Worm (Caenorhabditis elegans) whole organism, L4 larva: ENCODE results near the gene erfa-3.

Experiments
- R02D3.7 ChIP-seq: fragments of 150-350 bp; sonication (generic microtip); optimal IDR thresholded peaks from 3 replicates; lab custom pipeline; 2014; ENCODE audit warnings: missing biosample characterization, missing genetic modification characterization
- T20F7.1 ChIP-seq: fragments of 200-800 bp; sonication (Bioruptor generic); optimal IDR thresholded peaks from 2 replicates; lab custom pipeline; 2018; ENCODE audit warnings: mild to moderate bottlenecking, missing genetic modification characterization, missing compliant biosample characterization
- Y105C5A.15 ChIP-seq: fragments of 200-800 bp; sonication (Bioruptor generic); IDR thresholded peaks from 2 replicates; pipeline ENCODE4 v1.3.6; 2022; ENCODE audit warnings: missing genetic modification characterization, missing compliant biosample characterization
- Y75B8A.6 ChIP-seq: fragments of 200-800 bp; sonication (Bioruptor generic); IDR thresholded peaks from 2 replicates; pipeline ENCODE4 v1.3.6; 2022; ENCODE audit warnings: missing genetic modification reagents, missing genetic modification characterization, missing compliant biosample characterization
- ZK337.2 ChIP-seq: fragments of 200-800 bp; sonication (Bioruptor generic); IDR thresholded peaks from 2 replicates; pipeline ENCODE4 v1.3.6; 2022; ENCODE audit warnings: missing genetic modification reagents, missing genetic modification characterization, missing compliant biosample characterization
- aha-1 ChIP-seq: fragments of 150-350 bp; peaks from one replicate; lab custom pipeline; 2014; ENCODE audit warnings: missing biosample characterization, missing genetic modification characterization
- ceh-28 ChIP-seq: fragments of 150-350 bp; optimal IDR thresholded peaks from 2 replicates; lab custom pipeline; 2014; ENCODE audit warnings: missing biosample characterization, missing genetic modification reagents, missing genetic modification characterization
- cey-2 ChIP-seq: sonication (generic microtip); optimal IDR thresholded peaks from 3 replicates; lab custom pipeline; 2017; ENCODE audit warnings: missing genetic modification characterization, mild to moderate bottlenecking, missing compliant biosample characterization, antibody characterized with exemption, borderline replicate concordance; ENCODE audit not compliant: insufficient read depth
- ctbp-1 ChIP-seq: fragments of 200-800 bp; sonication (Bioruptor generic); IDR thresholded peaks from 2 replicates; pipeline ENCODE4 v1.3.6; 2022; ENCODE audit warnings: missing genetic modification reagents, missing genetic modification characterization, missing compliant biosample characterization
- daf-16 ChIP-seq, 3 experiments: sonication (generic microtip); optimal IDR thresholded peaks; 2 replicates each; lab custom pipeline; 2016 to 2017; ENCODE audit warnings: missing genetic modification characterization in 3 of 3, missing genetic modification reagents in 3 of 3, mild to moderate bottlenecking in 2 of 3, missing compliant biosample characterization in 2 of 3, missing biosample characterization in 1 of 3, moderate library complexity in 1 of 3
- daf-19 ChIP-seq: fragments of 200-800 bp; sonication (Bioruptor generic); conservative IDR thresholded peaks from 2 replicates; pipeline ENCODE4 v1.3.6; 2022; ENCODE audit warnings: missing genetic modification characterization, missing compliant biosample characterization
- dmd-6 ChIP-seq: fragments of 200-800 bp; sonication (Bioruptor generic); IDR thresholded peaks from 2 replicates; pipeline ENCODE4 v1.3.6; 2022; ENCODE audit warnings: missing genetic modification reagents, missing genetic modification characterization, missing compliant biosample characterization
- dmd-8 ChIP-seq: fragments of 200-800 bp; sonication (Bioruptor generic); IDR thresholded peaks from 2 replicates; pipeline ENCODE4 v1.3.6; 2022; ENCODE audit warnings: missing genetic modification characterization, missing compliant biosample characterization
- dpl-1 ChIP-seq: fragments of 150-350 bp; optimal IDR thresholded peaks from 2 replicates; lab custom pipeline; 2014; ENCODE audit warnings: missing biosample characterization, missing genetic modification reagents, missing genetic modification characterization
- gei-8 ChIP-seq: fragments of 200-800 bp; sonication (Bioruptor generic); optimal IDR thresholded peaks from 2 replicates; lab custom pipeline; 2018; ENCODE audit warnings: mild to moderate bottlenecking, missing genetic modification characterization, missing compliant biosample characterization
- hif-1 ChIP-seq, 2 experiments: sonication (generic microtip); optimal IDR thresholded peaks; 2 replicates each; lab custom pipeline; 2016 to 2017; ENCODE audit warnings: missing compliant biosample characterization in 2 of 2, missing genetic modification characterization in 2 of 2, missing genetic modification reagents in 2 of 2, missing genotype in 2 of 2, mild to moderate bottlenecking in 1 of 2
- hlh-11 ChIP-seq: fragments of 200-800 bp; sonication (Bioruptor generic); optimal IDR thresholded peaks from 2 replicates; lab custom pipeline; 2018; ENCODE audit warnings: mild to moderate bottlenecking, missing genetic modification characterization, missing compliant biosample characterization
- hlh-30 ChIP-seq: sonication (generic microtip); optimal IDR thresholded peaks from 2 replicates; lab custom pipeline; 2017; ENCODE audit warnings: antibody characterized with exemption, mild to moderate bottlenecking, missing genetic modification characterization, missing compliant biosample characterization; ENCODE audit not compliant: insufficient read depth
- lim-7 ChIP-seq: fragments of 200-800 bp; sonication (Bioruptor generic); IDR thresholded peaks from 2 replicates; pipeline ENCODE4 v1.3.6; 2022; ENCODE audit warnings: missing genetic modification characterization, missing compliant biosample characterization
- lin-15B ChIP-seq: fragments of 150-350 bp; sonication (generic microtip); optimal IDR thresholded peaks from 3 replicates; lab custom pipeline; 2014; ENCODE audit warnings: missing biosample characterization, missing genetic modification characterization
- lin-29 ChIP-seq: fragments of 200-800 bp; sonication (Bioruptor generic); IDR thresholded peaks from 2 replicates; pipeline ENCODE4 v1.3.6; 2022; ENCODE audit warnings: missing genetic modification reagents, missing genetic modification characterization, missing compliant biosample characterization
- lin-38 ChIP-seq: fragments of 200-800 bp; sonication (Bioruptor generic); IDR thresholded peaks from 2 replicates; pipeline ENCODE4 v1.3.6; 2022; ENCODE audit warnings: missing genetic modification reagents, missing genetic modification characterization, missing compliant biosample characterization
- madf-5 ChIP-seq, 2 experiments: fragments of 200-800 bp; sonication (Bioruptor generic); IDR thresholded peaks; 2 replicates each; pipeline ENCODE4 v1.3.6; 2022; ENCODE audit warnings: missing compliant biosample characterization in 2 of 2, missing genetic modification characterization in 2 of 2
- mes-2 ChIP-seq: sonication (generic microtip); optimal IDR thresholded peaks from 2 replicates; lab custom pipeline; 2016; ENCODE audit warnings: missing genotype, mild to moderate bottlenecking, missing genetic modification characterization, missing compliant biosample characterization; ENCODE audit not compliant: poor library complexity, severe bottlenecking
- mxl-2 ChIP-seq: fragments of 200-800 bp; sonication (Bioruptor generic); conservative IDR thresholded peaks from 2 replicates; pipeline ENCODE4 v1.3.6; 2022; ENCODE audit warnings: missing genetic modification reagents, missing genetic modification characterization, missing compliant biosample characterization
- mxl-3 ChIP-seq: fragments of 200-800 bp; sonication (Bioruptor generic); optimal IDR thresholded peaks from 2 replicates; lab custom pipeline; 2018; ENCODE audit warnings: mild to moderate bottlenecking, missing genetic modification characterization, missing compliant biosample characterization
- nhr-10 ChIP-seq: fragments of 150-350 bp; optimal IDR thresholded peaks from 2 replicates; lab custom pipeline; 2014; ENCODE audit warnings: missing biosample characterization, missing genetic modification characterization
- nhr-11 ChIP-seq: fragments of 150-350 bp; optimal IDR thresholded peaks from 2 replicates; lab custom pipeline; 2014; ENCODE audit warnings: missing biosample characterization, missing genetic modification characterization
- nhr-111 ChIP-seq: fragments of 200-800 bp; sonication (Bioruptor generic); optimal IDR thresholded peaks from 2 replicates; lab custom pipeline; 2018; ENCODE audit warnings: mild to moderate bottlenecking, missing genetic modification characterization, missing compliant biosample characterization
- nhr-237 ChIP-seq: sonication (generic microtip); optimal IDR thresholded peaks from 2 replicates; lab custom pipeline; 2017; ENCODE audit warnings: missing biosample characterization, missing genetic modification characterization
- nhr-25 ChIP-seq: sonication (generic microtip); optimal IDR thresholded peaks from 2 replicates; lab custom pipeline; 2017; ENCODE audit warnings: missing genetic modification characterization, mild to moderate bottlenecking, missing compliant biosample characterization, antibody characterized with exemption, moderate library complexity, borderline replicate concordance; ENCODE audit not compliant: insufficient read depth
- nhr-28 ChIP-seq: fragments of 150-350 bp; optimal IDR thresholded peaks from 2 replicates; lab custom pipeline; 2014; ENCODE audit warnings: missing biosample characterization, missing genetic modification characterization
- nhr-6 ChIP-seq: fragments of 150-350 bp; optimal IDR thresholded peaks from 2 replicates; lab custom pipeline; 2014; ENCODE audit warnings: missing biosample characterization, missing genetic modification characterization
- nhr-76 ChIP-seq: fragments of 150-350 bp; optimal IDR thresholded peaks from 2 replicates; lab custom pipeline; 2014; ENCODE audit warnings: missing biosample characterization, missing genetic modification characterization
- pha-4 ChIP-seq, 2 experiments: fragments of 150-350 bp in 1 of 2; fragments of 200-800 bp in 1 of 2; sonication (Bioruptor generic) in 1 of 2; IDR thresholded peaks in 1 of 2; optimal IDR thresholded peaks in 1 of 2; 2 replicates each; pipeline versions ENCODE4 v1.3.6 to Lab custom; 2014 to 2022; ENCODE audit warnings: missing genetic modification characterization in 2 of 2, missing genetic modification reagents in 2 of 2, missing biosample characterization in 1 of 2, missing compliant biosample characterization in 1 of 2
- php-3 ChIP-seq: fragments of 200-800 bp; sonication (Bioruptor generic); IDR thresholded peaks from 2 replicates; pipeline ENCODE4 v1.3.6; 2022; ENCODE audit warnings: missing genetic modification reagents, missing genetic modification characterization, missing compliant biosample characterization
- pqm-1 ChIP-seq: sonication (generic microtip); optimal IDR thresholded peaks from 2 replicates; lab custom pipeline; 2017; ENCODE audit warnings: missing biosample characterization, missing genetic modification characterization
- set-16 ChIP-seq: fragments of 200-800 bp; sonication (Bioruptor generic); IDR thresholded peaks from 2 replicates; pipeline ENCODE4 v1.3.6; 2022; ENCODE audit warnings: missing genetic modification reagents, missing genetic modification characterization, missing compliant biosample characterization
- snpc-1.2 ChIP-seq: fragments of 200-800 bp; sonication (Bioruptor generic); IDR thresholded peaks from 2 replicates; pipeline ENCODE4 v1.3.6; 2022; ENCODE audit warnings: missing genetic modification reagents, missing genetic modification characterization, missing compliant biosample characterization
- spr-3 ChIP-seq: fragments of 200-800 bp; sonication (Bioruptor generic); optimal IDR thresholded peaks from 2 replicates; lab custom pipeline; 2018; ENCODE audit warnings: mild to moderate bottlenecking, missing genetic modification characterization, missing compliant biosample characterization
- tra-1 ChIP-seq: fragments of 200-800 bp; sonication (Bioruptor generic); IDR thresholded peaks from 2 replicates; pipeline ENCODE4 v1.3.6; 2022; ENCODE audit warnings: missing genetic modification reagents, missing genetic modification characterization, missing compliant biosample characterization
- unc-130 ChIP-seq: sonication (generic microtip); optimal IDR thresholded peaks from 2 replicates; lab custom pipeline; 2016; ENCODE audit warnings: missing genetic modification reagents, missing genetic modification characterization, missing compliant biosample characterization
- unc-39 ChIP-seq: sonication (generic microtip); optimal IDR thresholded peaks from 2 replicates; lab custom pipeline; 2017; ENCODE audit warnings: missing biosample characterization, missing genetic modification characterization
- vab-7 ChIP-seq: fragments of 200-800 bp; sonication (Bioruptor generic); IDR thresholded peaks from 2 replicates; pipeline ENCODE4 v1.3.6; 2022; ENCODE audit warnings: missing genetic modification reagents, missing genetic modification characterization, missing compliant biosample characterization
- zfp-3 ChIP-seq: fragments of 200-800 bp; sonication (Bioruptor generic); conservative IDR thresholded peaks from 2 replicates; pipeline ENCODE4 v1.3.6; 2022; ENCODE audit warnings: missing genetic modification reagents, missing genetic modification characterization, missing compliant biosample characterization
- zip-2 ChIP-seq: fragments of 150-350 bp; optimal IDR thresholded peaks from 2 replicates; lab custom pipeline; 2014; ENCODE audit warnings: missing biosample characterization, missing genetic modification characterization
- ztf-11 ChIP-seq: fragments of 150-350 bp; optimal IDR thresholded peaks from 2 replicates; lab custom pipeline; 2014; ENCODE audit warnings: missing biosample characterization, missing genetic modification characterization
- ztf-7 ChIP-seq: fragments of 150-350 bp; optimal IDR thresholded peaks from 2 replicates; lab custom pipeline; 2014; ENCODE audit warnings: missing biosample characterization, missing genetic modification characterization

The erfa-3 gene

DNA sequence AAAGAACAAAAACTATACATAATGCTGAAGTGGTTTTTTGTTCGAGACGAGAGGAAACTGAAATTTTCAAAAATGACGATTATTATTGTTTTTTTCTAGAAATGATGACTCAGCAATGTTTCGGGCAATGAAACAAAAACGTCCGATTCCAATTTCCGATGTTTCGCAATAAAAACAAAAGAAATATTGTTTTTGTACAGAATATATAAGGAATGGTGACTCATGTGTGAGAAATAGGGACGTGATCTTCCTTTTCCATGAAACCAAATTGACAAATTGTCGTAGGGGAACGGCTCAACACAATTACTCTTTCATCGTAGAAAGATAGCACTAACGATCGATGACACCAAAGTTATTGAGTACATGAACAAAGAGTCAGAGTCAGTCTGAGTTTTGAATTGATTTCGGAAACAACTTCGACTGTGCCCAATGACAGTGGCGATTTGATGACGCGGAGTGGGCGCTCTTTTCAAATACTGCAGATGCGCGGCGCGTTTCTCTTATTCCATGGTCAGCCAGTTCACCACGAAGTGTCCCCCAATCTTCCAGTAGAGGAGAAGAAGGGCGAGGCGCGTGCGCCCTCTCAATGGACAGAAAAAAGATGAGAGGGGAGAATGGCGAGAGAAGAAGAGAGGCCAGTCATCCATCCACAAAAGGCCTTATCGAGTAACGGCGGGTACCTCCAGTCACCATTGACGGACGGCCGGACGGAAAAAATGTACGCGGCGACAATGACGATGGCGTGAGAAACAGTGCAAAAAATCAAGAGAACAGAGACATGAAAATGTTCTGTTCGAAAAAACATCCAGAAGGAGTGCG lies 37.5 kb downstream of the erfa-3 start (continued):
- TF ChIP-seq tra-1 (GFP tag; lab: Robert Waterston, UW) (no peak), dmd-8 (GFP tag; lab: Robert Waterston, UW) (0 out of 2 replicates have a peak, but pooled peaks have one; percentile 44), ceh-28 (tag; lab: Kevin White, UChicago) (no peak), madf-5 (GFP tag; IDR thresholded peaks at IDR 0.05; lab: Robert Waterston, UW) (no peak), gei-8 (no peak), nhr-76 (tag; lab: Kevin White, UChicago) (no peak), nhr-25 (tag; lab: Kevin White, UChicago) (peak; percentile 18), lin-38 (GFP tag; lab: Robert Waterston, UW) (peak; percentile 42), dmd-6 (GFP tag; lab: Robert Waterston, UW) (no peak), unc-130 (GFP tag; lab: Kevin White, UChicago) (no peak), lin-15B (tag; lab: Kevin White, UChicago) (no peak), ztf-11 (tag; lab: Kevin White, UChicago) (no peak), nhr-28 (no peak), hlh-30 (peak; percentile 65), ztf-7 (tag; lab: Kevin White, UChicago) (no peak), lim-7 (GFP tag; lab: Robert Waterston, UW) (no peak), nhr-111 (no peak), spr-3 (GFP tag; lab: Kevin White, UChicago) (no peak), unc-39 (tag; lab: Kevin White, UChicago) (no peak), R02D3.7 (tag; lab: Kevin White, UChicago) (no peak), vab-7 (GFP tag; lab: Robert Waterston, UW) (no peak), php-3 (GFP tag; lab: Robert Waterston, UW) (no peak), Y75B8A.6 (GFP tag; lab: Robert Waterston, UW) (no peak), set-16 (GFP tag; lab: Robert Waterston, UW) (peak; percentile 61), T20F7.1 (GFP tag; lab: Kevin White, UChicago) (no peak), zip-2 (tag; lab: Kevin White, UChicago) (no peak), nhr-10 (tag; lab: Kevin White, UChicago) (no peak), pqm-1 (tag; lab: Kevin White, UChicago) (no peak), zfp-3 (GFP tag; lab: Robert Waterston, UW) (0 out of 2 replicates have a peak, but pooled peaks have one; percentile 41), mes-2 (tag; lab: Kevin White, UChicago) (peak; percentile 39), mxl-2 (GFP tag; lab: Robert Waterston, UW) (no peak), hif-1 (tag; optimal IDR thresholded peaks at IDR 0.05; lab: Kevin White, UChicago) (peak in 1 of 2 experiments; percentile 29), aha-1 (peak; percentile 80), nhr-237 (tag; lab: Kevin White, UChicago) (no peak), ZK337.2 (GFP tag; lab: Robert Waterston, UW) (no peak), Y105C5A.15 (GFP tag; lab: Robert Waterston, UW) (no peak), dpl-1 (peak; percentile 7), daf-19 (GFP tag; lab: Robert Waterston, UW) (no peak)

DNA sequence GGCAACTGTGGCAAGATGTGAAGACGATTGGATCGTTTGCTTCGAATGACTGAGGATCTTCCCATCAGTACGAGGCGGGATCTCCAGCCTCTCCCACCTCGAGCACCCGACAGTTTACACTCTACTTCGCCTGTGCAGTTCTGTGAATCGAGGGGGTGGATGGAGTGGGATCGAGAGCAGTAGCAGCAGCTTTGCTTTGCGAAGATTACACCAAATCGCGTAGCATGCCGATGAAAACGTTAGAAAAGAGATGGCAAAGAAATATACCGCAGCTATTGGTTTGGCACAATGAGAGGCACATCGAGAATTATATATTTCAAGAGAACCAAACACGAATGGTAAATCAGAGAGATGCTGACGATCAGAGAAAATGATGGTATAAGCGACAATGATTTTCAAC lies 38.4 kb downstream of the erfa-3 start, which contains the start of gene act-3:
act-3 (minus strand) TSS at position 51 of the 400 bp plus-strand sequence.
- TF ChIP-seq mxl-3 (GFP tag; lab: Kevin White, UChicago) (peak; percentile 9), lin-29 (GFP tag; lab: Robert Waterston, UW) (no peak), snpc-1.2 (GFP tag; lab: Robert Waterston, UW) (peak; percentile 17; the same call in 1 of the 2 replicates), aha-1 (peak; percentile 32), set-16 (GFP tag; lab: Robert Waterston, UW) (peak; percentile 45), nhr-6 (tag; lab: Kevin White, UChicago) (no peak), nhr-11 (tag; lab: Kevin White, UChicago) (peak; percentile 46), daf-16 (GFP tag; optimal IDR thresholded peaks at IDR 0.05; lab: Kevin White, UChicago) (peak in 1 of 2 experiments; percentile 47), daf-16 (tag; optimal IDR thresholded peaks at IDR 0.05; lab: Kevin White, UChicago) (no peak), hlh-11 (tag; lab: Kevin White, UChicago) (peak; percentile 40), ctbp-1 (GFP tag; lab: Robert Waterston, UW) (0 out of 2 replicates have a peak, but pooled peaks have one; percentile 10), pha-4 (GFP tag; IDR thresholded peaks at IDR 0.05; lab: Robert Waterston, UW) (peak; percentile 47; the same call in 1 of the 2 replicates), pha-4 (tag; optimal IDR thresholded peaks at IDR 0.05; lab: Kevin White, UChicago) (no peak), cey-2 (tag; lab: Kevin White, UChicago) (no peak), nhr-28 (peak; percentile 22)
